Fruit fly (Drosophila melanogaster): Measurements from ENCODE around the gene CG15725.

Gene CG15725

dm6 chrX:12675284-12675683, 30.4 kb upstream of the CG15725 start (continued):
- no peak for TF ChIP-seq fkh (GFP tag; optimal IDR thresholded peaks at IDR 0.05)
- TF ChIP-seq Sox102F (GFP tag; optimal IDR thresholded peaks at IDR 0.05) = peak; percentile 30
- TF ChIP-seq acj6 (GFP tag; optimal IDR thresholded peaks at IDR 0.05) = no peak
- TF ChIP-seq CG4318 (GFP tag; optimal IDR thresholded peaks at IDR 0.05) = no peak
- TF ChIP-seq OdsH (GFP tag; optimal IDR thresholded peaks at IDR 0.05) = no peak
- TF ChIP-seq Sox15 (GFP tag; optimal IDR thresholded peaks at IDR 0.05) = no peak
- peak; percentile 5 for TF ChIP-seq lz (GFP tag; optimal IDR thresholded peaks at IDR 0.05)
- no peak for TF ChIP-seq Hr4 (GFP tag; optimal IDR thresholded peaks at IDR 0.05)
- TF ChIP-seq topi (GFP tag; optimal IDR thresholded peaks at IDR 0.05) = peak; percentile 6
- TF ChIP-seq Ets96B (tag; optimal IDR thresholded peaks at IDR 0.05) = peak; percentile 14
- no peak for TF ChIP-seq Ets21C (GFP tag; optimal IDR thresholded peaks at IDR 0.05)
- no peak for TF ChIP-seq CG34406 (GFP tag; optimal IDR thresholded peaks at IDR 0.05)
- peak; percentile 45 for TF ChIP-seq dsx (GFP tag; optimal IDR thresholded peaks at IDR 0.05; ENCODE audit: poor library complexity, severe bottlenecking)
- no peak for TF ChIP-seq Hr38 (GFP tag; optimal IDR thresholded peaks at IDR 0.05)
- TF ChIP-seq CG3032 (tag; optimal IDR thresholded peaks at IDR 0.05) = peak; percentile 26
- no peak for TF ChIP-seq CG11294 (GFP tag; IDR thresholded peaks at IDR 0.05)
- TF ChIP-seq CG31627 (GFP tag; optimal IDR thresholded peaks at IDR 0.05) = peak; percentile 23
- no peak for TF ChIP-seq Gug (GFP tag; IDR thresholded peaks at IDR 0.05)
- peak in 1 of 2 experiments; percentile 7 for TF ChIP-seq salr (GFP tag; optimal IDR thresholded peaks at IDR 0.05)
- TF ChIP-seq CG7368 (GFP tag; optimal IDR thresholded peaks at IDR 0.05) = no peak
- no peak for TF ChIP-seq CG1621 (tag; optimal IDR thresholded peaks at IDR 0.05)
- TF ChIP-seq eg (GFP tag; IDR thresholded peaks at IDR 0.05) = peak; percentile 58; the same call in 2 of the 3 replicates
- TF ChIP-seq CG15336 (GFP tag; IDR thresholded peaks at IDR 0.05) = 0 out of 2 replicates have a peak, but pooled peaks have one; percentile 24
- TF ChIP-seq CG6792 (GFP tag; optimal IDR thresholded peaks at IDR 0.05) = no peak

dm6 chrX:12675798-12676553, 29.7 kb upstream of the CG15725 start:
- TF ChIP-seq CG9139 (GFP tag; optimal IDR thresholded peaks at IDR 0.05) = no peak
- TF ChIP-seq svp (GFP tag) = peak; percentile 69
- TF ChIP-seq OdsH (GFP tag; optimal IDR thresholded peaks at IDR 0.05) = no peak
- TF ChIP-seq CG6792 (GFP tag; optimal IDR thresholded peaks at IDR 0.05) = no peak
- no peak for TF ChIP-seq topi (GFP tag; optimal IDR thresholded peaks at IDR 0.05)
- TF ChIP-seq Hr4 (GFP tag; optimal IDR thresholded peaks at IDR 0.05) = no peak
- TF ChIP-seq CG4318 (GFP tag; optimal IDR thresholded peaks at IDR 0.05) = no peak
- no peak for TF ChIP-seq CG10631 (GFP tag; optimal IDR thresholded peaks at IDR 0.05)
- TF ChIP-seq dac (GFP tag; optimal IDR thresholded peaks at IDR 0.05) = no peak
- no peak for TF ChIP-seq cyc (GFP tag; optimal IDR thresholded peaks at IDR 0.05)
- TF ChIP-seq dsx (GFP tag; optimal IDR thresholded peaks at IDR 0.05; ENCODE audit: poor library complexity, severe bottlenecking) = no peak
- no peak for TF ChIP-seq eg (GFP tag; IDR thresholded peaks at IDR 0.05)
- TF ChIP-seq spab (GFP tag; optimal IDR thresholded peaks at IDR 0.05) = no peak
- TF ChIP-seq vri (GFP tag; optimal IDR thresholded peaks at IDR 0.05) = no peak
- TF ChIP-seq CG8319 (GFP tag; optimal IDR thresholded peaks at IDR 0.05) = no peak
- no peak for TF ChIP-seq Sox14 (GFP tag; optimal IDR thresholded peaks at IDR 0.05)
- TF ChIP-seq Blimp-1 (GFP tag; optimal IDR thresholded peaks at IDR 0.05) = no peak
- peak; percentile 82 for TF ChIP-seq Eip78C (GFP tag)
- TF ChIP-seq Ets21C (GFP tag; optimal IDR thresholded peaks at IDR 0.05) = no peak
- TF ChIP-seq acj6 (GFP tag; optimal IDR thresholded peaks at IDR 0.05) = peak; percentile 21
- no peak for TF ChIP-seq ss (GFP tag; optimal IDR thresholded peaks at IDR 0.05)
- peak; percentile 21 for TF ChIP-seq esn (GFP tag; optimal IDR thresholded peaks at IDR 0.05)
- no peak for TF ChIP-seq CG16779 (tag; optimal IDR thresholded peaks at IDR 0.05)
- TF ChIP-seq Sox15 (GFP tag; optimal IDR thresholded peaks at IDR 0.05) = no peak
- TF ChIP-seq fkh (GFP tag; optimal IDR thresholded peaks at IDR 0.05) = no peak
- no peak for TF ChIP-seq Hr38 (GFP tag; optimal IDR thresholded peaks at IDR 0.05)
- no peak for TF ChIP-seq CG1621 (tag; optimal IDR thresholded peaks at IDR 0.05)
- no peak for TF ChIP-seq Sox102F (GFP tag; optimal IDR thresholded peaks at IDR 0.05)
- TF ChIP-seq Smox (GFP tag; optimal IDR thresholded peaks at IDR 0.05) = peak; percentile 23
- TF ChIP-seq CG7368 (GFP tag; optimal IDR thresholded peaks at IDR 0.05) = no peak
- TF ChIP-seq Ets96B (tag; optimal IDR thresholded peaks at IDR 0.05) = no peak
- no peak for TF ChIP-seq fd59A (GFP tag; optimal IDR thresholded peaks at IDR 0.05)
- TF ChIP-seq lz (GFP tag; optimal IDR thresholded peaks at IDR 0.05) = no peak
- TF ChIP-seq CG32006 (GFP tag; optimal IDR thresholded peaks at IDR 0.05) = no peak
- TF ChIP-seq CG6854 (GFP tag; optimal IDR thresholded peaks at IDR 0.05) = no peak
- peak; percentile 4 for TF ChIP-seq Hr39 (GFP tag; optimal IDR thresholded peaks at IDR 0.05)
- TF ChIP-seq CG11294 (GFP tag; IDR thresholded peaks at IDR 0.05) = no peak
- TF ChIP-seq CG11762 (GFP tag; optimal IDR thresholded peaks at IDR 0.05; ENCODE audit: insufficient read depth) = no peak
- no peak for TF ChIP-seq Eip93F (GFP tag; optimal IDR thresholded peaks at IDR 0.05)
- TF ChIP-seq CG34406 (GFP tag; optimal IDR thresholded peaks at IDR 0.05) = no peak
- TF ChIP-seq Met (GFP tag; optimal IDR thresholded peaks at IDR 0.05) = peak; percentile 4

Data from whole organism, prepupa.